Worm (Caenorhabditis elegans): ENCODE data around the gene srd-68.

The srd-68 gene

DNA sequence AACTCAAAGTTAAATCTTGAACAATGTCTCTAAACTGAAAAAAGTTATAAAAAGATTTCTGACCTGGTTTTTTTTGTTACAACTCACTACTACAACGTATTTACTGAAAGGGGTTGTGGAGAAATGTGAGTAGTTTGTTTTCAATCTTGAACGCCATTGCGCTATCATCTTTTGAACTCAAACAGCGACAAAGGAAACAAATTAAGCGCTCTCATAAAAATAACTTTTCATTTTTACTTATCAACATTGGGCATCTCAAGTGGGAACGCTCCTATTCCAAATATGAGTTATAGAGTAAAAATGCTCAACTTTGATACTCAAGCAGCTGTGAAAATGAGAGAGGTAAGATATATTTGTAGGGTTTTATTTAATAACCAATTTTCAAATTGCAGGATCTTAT lies 9.2 kb downstream of the srd-68 start, which contains the start of gene F09C6.15:
Gene F09C6.15 (plus strand): TSS at position 301 of the 400 bp plus-strand sequence.
- TF ChIP-seq unc-39 (tag; optimal IDR thresholded peaks at IDR 0.05) (no peak), egl-27 (tag; optimal IDR thresholded peaks at IDR 0.05) (no peak), ztf-4 (tag; optimal IDR thresholded peaks at IDR 0.05) (no peak), sma-9 (GFP tag; optimal IDR thresholded peaks at IDR 0.05) (no peak), sma-9 (tag; optimal IDR thresholded peaks at IDR 0.05) (no peak), mdl-1 (tag; optimal IDR thresholded peaks at IDR 0.05) (no peak), snpc-4 (tag; optimal IDR thresholded peaks at IDR 0.05) (no peak), ztf-11 (tag; optimal IDR thresholded peaks at IDR 0.05) (no peak), aly-2 (tag; optimal IDR thresholded peaks at IDR 0.05) (no peak), nhr-12 (tag; optimal IDR thresholded peaks at IDR 0.05) (no peak), nhr-6 (tag; optimal IDR thresholded peaks at IDR 0.05) (no peak), nhr-23 (tag; optimal IDR thresholded peaks at IDR 0.05) (no peak), fos-1 (tag; optimal IDR thresholded peaks at IDR 0.05) (no peak), nhr-77 (tag; optimal IDR thresholded peaks at IDR 0.05) (no peak), blmp-1 (tag; optimal IDR thresholded peaks at IDR 0.05; ENCODE audit: insufficient read depth) (no peak), R02D3.7 (tag; optimal IDR thresholded peaks at IDR 0.05) (no peak)

DNA sequence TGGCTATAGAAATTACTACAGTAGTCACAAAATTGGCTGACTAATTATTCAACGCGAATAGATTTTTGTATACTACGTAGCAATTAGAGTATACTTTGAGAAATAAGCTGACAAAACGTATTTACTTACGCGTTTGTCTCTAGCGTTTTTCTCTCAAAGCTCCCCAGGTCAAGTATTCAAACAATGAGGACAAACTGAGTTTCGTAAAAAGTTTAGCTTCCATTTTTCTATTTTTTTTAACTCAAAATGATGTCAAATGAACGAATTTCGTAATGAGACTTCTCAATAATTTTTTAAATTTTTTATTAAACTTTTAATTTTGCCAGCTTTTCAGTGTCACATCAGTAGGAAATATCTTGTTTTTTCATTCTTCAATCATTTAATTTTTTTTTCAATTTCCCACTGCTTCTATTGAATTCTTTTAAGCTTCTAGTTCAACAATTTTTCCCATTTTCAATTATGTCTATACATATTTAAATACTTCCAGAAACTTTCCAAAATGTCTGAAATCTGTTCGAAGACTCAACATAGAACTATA lies 13.8 kb downstream of the srd-68 start, which contains the start of the genes ifas-2 and fbxa-44:
Gene ifas-2 (minus strand): TSS at position 101 of the 538 bp plus-strand sequence.
Gene fbxa-44 (plus strand): TSS at position 488 of the 538 bp plus-strand sequence.
- TF ChIP-seq nhr-11 (tag; optimal IDR thresholded peaks at IDR 0.05): no peak
- TF ChIP-seq skn-1 (tag; optimal IDR thresholded peaks at IDR 0.05): no peak
- TF ChIP-seq alr-1 (tag; optimal IDR thresholded peaks at IDR 0.05): no peak
- no peak for TF ChIP-seq R02D3.7 (tag; optimal IDR thresholded peaks at IDR 0.05)
- TF ChIP-seq unc-39 (tag; optimal IDR thresholded peaks at IDR 0.05): no peak
- no peak for TF ChIP-seq mdl-1 (tag; optimal IDR thresholded peaks at IDR 0.05)
- no peak for TF ChIP-seq lin-11 (tag; optimal IDR thresholded peaks at IDR 0.05)
- TF ChIP-seq fos-1 (tag; optimal IDR thresholded peaks at IDR 0.05): no peak

DNA sequence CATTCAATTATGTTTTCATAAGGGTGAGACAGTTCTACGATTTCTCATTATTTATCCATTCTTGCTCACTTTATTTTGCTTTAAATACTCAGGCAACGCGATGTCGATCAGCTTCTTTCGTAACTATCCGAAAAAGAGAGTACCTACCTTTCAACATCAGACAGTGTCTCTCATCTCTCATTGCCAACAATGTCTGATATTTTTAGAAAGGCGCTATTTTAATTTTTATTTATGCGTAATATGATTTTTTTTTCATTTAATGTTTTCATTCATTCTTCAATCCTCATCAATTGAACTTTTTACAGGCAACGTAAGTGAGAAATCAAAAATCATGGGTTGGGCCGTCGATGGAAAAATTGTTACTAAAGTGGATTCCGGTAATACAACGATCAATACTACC lies 17.9 kb downstream of the srd-68 start, which contains the start of gene F09C6.13:
Gene F09C6.13 (plus strand): TSS at position 301 of the 400 bp plus-strand sequence.
- no peak for TF ChIP-seq nhr-77 (tag; optimal IDR thresholded peaks at IDR 0.05)
- TF ChIP-seq mdl-1 (tag; optimal IDR thresholded peaks at IDR 0.05): no peak
- no peak for TF ChIP-seq nhr-237 (tag; optimal IDR thresholded peaks at IDR 0.05)
- no peak for TF ChIP-seq nhr-10 (tag; optimal IDR thresholded peaks at IDR 0.05)
- TF ChIP-seq nhr-11 (tag; optimal IDR thresholded peaks at IDR 0.05): no peak
- no peak for TF ChIP-seq lsy-2 (tag; optimal IDR thresholded peaks at IDR 0.05)
- no peak for TF ChIP-seq nhr-129 (tag; optimal IDR thresholded peaks at IDR 0.05)
- no peak for TF ChIP-seq elt-3 (tag; optimal IDR thresholded peaks at IDR 0.05)
- TF ChIP-seq nhr-21 (tag; optimal IDR thresholded peaks at IDR 0.05): no peak
- no peak for TF ChIP-seq dmd-4 (tag; optimal IDR thresholded peaks at IDR 0.05)
- no peak for TF ChIP-seq Y55F3AM.14 (GFP tag; optimal IDR thresholded peaks at IDR 0.05)
- no peak for TF ChIP-seq ama-1 (optimal IDR thresholded peaks at IDR 0.05)
- TF ChIP-seq unc-62 (GFP tag; optimal IDR thresholded peaks at IDR 0.05): no peak
- no peak for TF ChIP-seq egl-27 (tag; optimal IDR thresholded peaks at IDR 0.05)
- TF ChIP-seq fos-1 (tag; optimal IDR thresholded peaks at IDR 0.05): no peak
- TF ChIP-seq mbf-1 (tag; optimal IDR thresholded peaks at IDR 0.05): no peak
- no peak for TF ChIP-seq nhr-25 (tag; optimal IDR thresholded peaks at IDR 0.05)
- no peak for TF ChIP-seq ztf-4 (tag; optimal IDR thresholded peaks at IDR 0.05)
- no peak for TF ChIP-seq C34F6.9 (tag; optimal IDR thresholded peaks at IDR 0.05)
- TF ChIP-seq lin-39 (tag; optimal IDR thresholded peaks at IDR 0.05): no peak

DNA sequence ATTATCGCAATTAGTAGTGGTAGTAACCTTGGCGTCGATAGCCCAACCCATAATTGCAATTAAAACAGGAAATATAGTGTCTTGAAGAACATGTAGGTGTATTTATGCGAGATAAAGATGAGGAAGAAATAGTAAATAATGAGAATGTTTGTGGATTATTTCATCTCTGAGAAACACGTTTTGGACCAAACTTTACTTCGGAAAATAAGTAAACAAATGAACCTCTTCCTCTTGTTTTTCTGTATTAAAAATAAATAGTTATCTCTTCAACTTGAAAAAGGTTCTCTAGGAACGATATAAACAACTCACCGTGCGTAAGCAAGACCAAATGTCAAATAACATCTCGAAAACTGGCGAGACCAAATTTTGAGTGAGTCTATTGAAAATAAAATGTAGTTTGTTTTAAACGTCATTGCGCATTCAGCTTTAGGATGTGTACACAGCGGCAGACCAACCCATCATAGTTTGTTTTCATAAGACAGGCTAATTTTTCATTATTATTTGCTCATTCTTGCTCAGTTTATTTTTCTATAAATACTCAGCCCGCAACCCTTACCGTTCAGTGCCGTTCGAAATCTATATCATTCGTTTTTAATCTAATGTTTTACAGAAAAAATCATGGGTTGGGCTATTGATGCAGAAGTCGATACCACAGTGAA lies 20.2 kb downstream of the srd-68 start, which contains the start of the genes F09C6.11 and F09C6.12:
Gene F09C6.11 (minus strand): TSS at position 51 of the 659 bp plus-strand sequence.
Gene F09C6.12 (plus strand): TSS at position 609 of the 659 bp plus-strand sequence.
- TF ChIP-seq C34F6.9 (tag; optimal IDR thresholded peaks at IDR 0.05) (no peak), skn-1 (tag; optimal IDR thresholded peaks at IDR 0.05) (no peak), unc-62 (GFP tag; optimal IDR thresholded peaks at IDR 0.05) (no peak), lin-13 (GFP tag; optimal IDR thresholded peaks at IDR 0.05) (no peak), unc-55 (GFP tag; optimal IDR thresholded peaks at IDR 0.05) (no peak)

Measured in whole organism, L2 larva.